Fruit fly (Drosophila melanogaster) whole organism, embryonic: ENCODE data around the gene Lcp65Ab1.

Experiments
- Ada2b ChIP-seq: fragments of 200-800 bp; sonication (Bioruptor generic); IDR thresholded peaks from 2 replicates; pipeline ENCODE4 v1.3.6; 2022; ENCODE audit warnings: missing biosample characterization, missing genetic modification characterization
- Adf1 ChIP-seq: fragments of 200-800 bp; sonication (Bioruptor generic); IDR thresholded peaks from 2 replicates; pipeline ENCODE4 v1.3.6; 2022; ENCODE audit warnings: missing biosample characterization, missing genetic modification characterization
- CG10209 ChIP-seq: fragments of 200-800 bp; sonication (Bioruptor generic); optimal IDR thresholded peaks from 3 replicates; lab custom pipeline; 2017; ENCODE audit warnings: missing biosample characterization, mild to moderate bottlenecking, missing genetic modification characterization, missing genetic modification reagents
- CG10543 ChIP-seq: fragments of 200-800 bp; sonication (Bioruptor generic); optimal IDR thresholded peaks from 3 replicates; lab custom pipeline; 2017; ENCODE audit warnings: missing biosample characterization, mild to moderate bottlenecking, missing genetic modification characterization, moderate library complexity
- CG13424 ChIP-seq: fragments of 200-800 bp; sonication (Bioruptor generic); optimal IDR thresholded peaks from 2 replicates; lab custom pipeline; 2019; ENCODE audit warnings: missing biosample characterization, mild to moderate bottlenecking, missing genetic modification characterization, moderate library complexity
- CG13775 ChIP-seq: fragments of 200-800 bp; sonication (Bioruptor generic); optimal IDR thresholded peaks from 3 replicates; lab custom pipeline; 2017; ENCODE audit warnings: missing biosample characterization, mild to moderate bottlenecking, missing genetic modification characterization
- CG14014 ChIP-seq: fragments of 200-800 bp; sonication (Bioruptor generic); IDR thresholded peaks from 2 replicates; pipeline ENCODE4 v1.3.6; 2022; ENCODE audit warnings: missing biosample characterization, missing genetic modification characterization
- CG14667 ChIP-seq: fragments of 200-800 bp; sonication (Bioruptor generic); IDR thresholded peaks from 2 replicates; pipeline ENCODE4 v1.3.6; 2022; ENCODE audit warnings: missing biosample characterization, missing genetic modification characterization
- CG15514 ChIP-seq: fragments of 200-800 bp; sonication (Bioruptor generic); optimal IDR thresholded peaks from 3 replicates; lab custom pipeline; 2017; ENCODE audit warnings: missing biosample characterization, missing genetic modification characterization, mild to moderate bottlenecking, moderate library complexity, missing genetic modification reagents
- CG17568 ChIP-seq: fragments of 200-800 bp; sonication (Bioruptor generic); optimal IDR thresholded peaks from 2 replicates; lab custom pipeline; 2018; ENCODE audit warnings: missing biosample characterization, mild to moderate bottlenecking, missing genetic modification characterization, moderate library complexity
- CG1832 ChIP-seq: fragments of 200-800 bp; sonication (Bioruptor generic); optimal IDR thresholded peaks from 2 replicates; lab custom pipeline; 2017; ENCODE audit warnings: missing biosample characterization, mild to moderate bottlenecking, missing genetic modification characterization, inconsistent platforms
- CG2199 ChIP-seq: fragments of 200-800 bp; sonication (Bioruptor generic); IDR thresholded peaks from 3 replicates; pipeline ENCODE4 v1.3.6; 2022; ENCODE audit warnings: missing biosample characterization, missing genetic modification characterization
- CG2889 ChIP-seq: fragments of 200-800 bp; sonication (Bioruptor generic); IDR thresholded peaks from 3 replicates; pipeline ENCODE4 v1.3.6; 2022; ENCODE audit warnings: missing biosample characterization, missing genetic modification characterization
- CG3065 ChIP-seq: fragments of 200-800 bp; sonication (Bioruptor generic); optimal IDR thresholded peaks from 2 replicates; lab custom pipeline; 2016; ENCODE audit warnings: missing biosample characterization, missing genetic modification characterization
- CG3163 ChIP-seq: fragments of 200-800 bp; sonication (Bioruptor generic); optimal IDR thresholded peaks from 3 replicates; lab custom pipeline; 2016; ENCODE audit warnings: missing biosample characterization, missing genetic modification characterization
- CG32767 ChIP-seq: fragments of 200-800 bp; sonication (Bioruptor generic); IDR thresholded peaks from 2 replicates; pipeline ENCODE4 v1.3.6; 2022; ENCODE audit warnings: missing biosample characterization, missing genetic modification characterization
- CG6813 ChIP-seq: fragments of 200-800 bp; sonication (Bioruptor generic); optimal IDR thresholded peaks from 2 replicates; lab custom pipeline; 2017; ENCODE audit warnings: missing biosample characterization, missing genetic modification characterization, mild to moderate bottlenecking, moderate library complexity, missing genetic modification reagents
- CG7372 ChIP-seq: fragments of 200-800 bp; sonication (Bioruptor generic); IDR thresholded peaks from 2 replicates; pipeline ENCODE4 v1.3.6; 2022; ENCODE audit warnings: missing biosample characterization, missing genetic modification characterization
- CG9876 ChIP-seq: fragments of 200-800 bp; sonication (Bioruptor generic); optimal IDR thresholded peaks from 2 replicates; lab custom pipeline; 2016; ENCODE audit warnings: missing biosample characterization, missing genetic modification characterization
- Dek ChIP-seq: fragments of 200-800 bp; sonication (Bioruptor generic); optimal IDR thresholded peaks from 3 replicates; lab custom pipeline; 2019; ENCODE audit warnings: missing biosample characterization, mild to moderate bottlenecking, missing genetic modification characterization, moderate library complexity
- Ets65A ChIP-seq: fragments of 200-800 bp; sonication (Bioruptor generic); peaks from one replicate; lab custom pipeline; 2016; ENCODE audit warnings: missing biosample characterization, missing genetic modification characterization
- HHEX ChIP-seq: fragments of 200-800 bp; sonication (Bioruptor generic); optimal IDR thresholded peaks from 3 replicates; lab custom pipeline; 2017; ENCODE audit warnings: missing biosample characterization, mild to moderate bottlenecking, missing genetic modification characterization, missing genetic modification reagents
- Jarid2 ChIP-seq: fragments of 200-800 bp; sonication (Bioruptor generic); optimal IDR thresholded peaks from 3 replicates; lab custom pipeline; 2017; ENCODE audit warnings: mild to moderate bottlenecking, missing biosample characterization, missing genetic modification reagents, missing genetic modification characterization
- NC2α ChIP-seq: fragments of 200-800 bp; sonication (Bioruptor generic); optimal IDR thresholded peaks from 2 replicates; lab custom pipeline; 2016; ENCODE audit warnings: missing biosample characterization, missing genetic modification characterization
- Side ChIP-seq: fragments of 200-800 bp; sonication (Bioruptor generic); optimal IDR thresholded peaks from 2 replicates; lab custom pipeline; 2016; ENCODE audit warnings: missing biosample characterization, missing genetic modification characterization
- Xbp1 ChIP-seq: fragments of 200-800 bp; sonication (Bioruptor generic); optimal IDR thresholded peaks from 3 replicates; lab custom pipeline; 2016; ENCODE audit warnings: missing biosample characterization, mild to moderate bottlenecking, missing genetic modification characterization
- YL-1 ChIP-seq: fragments of 200-800 bp; sonication (Bioruptor generic); optimal IDR thresholded peaks from 3 replicates; lab custom pipeline; 2017; ENCODE audit warnings: missing biosample characterization, mild to moderate bottlenecking, missing genetic modification characterization
- bsh ChIP-seq, 2 experiments: fragments of 200-800 bp; sonication (Bioruptor generic); optimal IDR thresholded peaks; 2 replicates each; lab custom pipeline; 2017 to 2018; ENCODE audit warnings: mild to moderate bottlenecking in 2 of 2, missing biosample characterization in 2 of 2, missing genetic modification characterization in 2 of 2, moderate library complexity in 1 of 2
- cg ChIP-seq: fragments of 200-800 bp; sonication (Bioruptor generic); optimal IDR thresholded peaks from 3 replicates; lab custom pipeline; 2019; ENCODE audit warnings: missing biosample characterization, mild to moderate bottlenecking, missing genetic modification characterization, moderate library complexity
- ci ChIP-seq: fragments of 200-800 bp; sonication (Bioruptor generic); IDR thresholded peaks from 3 replicates; pipeline ENCODE4 v1.3.6; 2022; ENCODE audit warnings: missing biosample characterization, missing genetic modification characterization
- disco-r ChIP-seq: fragments of 200-800 bp; sonication (Bioruptor generic); optimal IDR thresholded peaks from 2 replicates; lab custom pipeline; 2016; ENCODE audit warnings: missing biosample characterization, missing genetic modification characterization
- ems ChIP-seq: fragments of 200-800 bp; sonication (Bioruptor generic); optimal IDR thresholded peaks from 3 replicates; lab custom pipeline; 2016; ENCODE audit warnings: missing biosample characterization, missing genetic modification characterization
- gfzf ChIP-seq: fragments of 200-800 bp; sonication (Bioruptor generic); optimal IDR thresholded peaks from 2 replicates; lab custom pipeline; 2016; ENCODE audit warnings: missing biosample characterization, mild to moderate bottlenecking, missing genetic modification characterization, moderate library complexity
- kah ChIP-seq: fragments of 200-800 bp; sonication (Bioruptor generic); optimal IDR thresholded peaks from 2 replicates; lab custom pipeline; 2018; ENCODE audit warnings: missing biosample characterization, mild to moderate bottlenecking, missing genetic modification characterization
- mam ChIP-seq: fragments of 200-800 bp; sonication (Bioruptor generic); optimal IDR thresholded peaks from 3 replicates; lab custom pipeline; 2016; ENCODE audit warnings: missing biosample characterization, missing genetic modification characterization
- nerfin-2 ChIP-seq: fragments of 200-800 bp; sonication (Bioruptor generic); IDR thresholded peaks from 2 replicates; pipeline ENCODE4 v1.3.6; 2022; ENCODE audit warnings: missing biosample characterization, missing genetic modification characterization; ENCODE audit not compliant: partially characterized antibody
- nom ChIP-seq: fragments of 200-800 bp; sonication (Bioruptor generic); optimal IDR thresholded peaks from 2 replicates; lab custom pipeline; 2017; ENCODE audit warnings: missing biosample characterization, missing genetic modification characterization, mild to moderate bottlenecking, moderate library complexity, missing genetic modification reagents
- pros ChIP-seq: fragments of 200-800 bp; sonication (Bioruptor generic); optimal IDR thresholded peaks from 3 replicates; lab custom pipeline; 2019; ENCODE audit warnings: missing biosample characterization, mild to moderate bottlenecking, missing genetic modification characterization, moderate library complexity
- pzg ChIP-seq: fragments of 200-800 bp; sonication (Bioruptor generic); optimal IDR thresholded peaks from 3 replicates; lab custom pipeline; 2018; ENCODE audit warnings: missing biosample characterization, mild to moderate bottlenecking, missing genetic modification characterization, moderate library complexity
- sens ChIP-seq: fragments of 200-800 bp; sonication (Bioruptor generic); peaks from one replicate; lab custom pipeline; 2016; ENCODE audit warnings: missing biosample characterization, missing genetic modification characterization
- seq ChIP-seq: fragments of 200-800 bp; sonication (Bioruptor generic); IDR thresholded peaks from 2 replicates; pipeline ENCODE4 v1.3.6; 2022; ENCODE audit warnings: missing biosample characterization, missing genetic modification characterization
- sisA ChIP-seq: fragments of 200-800 bp; sonication (Bioruptor generic); IDR thresholded peaks from 2 replicates; pipeline ENCODE4 v1.3.6; 2022; ENCODE audit warnings: missing biosample characterization, missing genetic modification characterization
- slp2 ChIP-seq: fragments of 200-800 bp; sonication (Bioruptor generic); optimal IDR thresholded peaks from 2 replicates; lab custom pipeline; 2016; ENCODE audit warnings: missing biosample characterization, missing genetic modification characterization
- tio ChIP-seq: fragments of 200-800 bp; sonication (Bioruptor generic); optimal IDR thresholded peaks from 2 replicates; lab custom pipeline; 2017; ENCODE audit warnings: missing biosample characterization, missing genetic modification characterization, inconsistent platforms
- trem ChIP-seq: fragments of 200-800 bp; optimal IDR thresholded peaks from 3 replicates; lab custom pipeline; 2019; ENCODE audit warnings: missing biosample characterization, mild to moderate bottlenecking, missing genetic modification characterization, moderate library complexity
- zen2 ChIP-seq: fragments of 200-800 bp; sonication (Bioruptor generic); IDR thresholded peaks from 3 replicates; pipeline ENCODE4 v1.3.6; 2022; ENCODE audit warnings: missing biosample characterization, missing genetic modification characterization; ENCODE audit not compliant: partially characterized antibody
- zfh2 ChIP-seq: fragments of 200-800 bp; sonication (Bioruptor generic); optimal IDR thresholded peaks from 2 replicates; lab custom pipeline; 2016; ENCODE audit warnings: missing biosample characterization, missing genetic modification characterization

Lcp65Ab1 gene

dm6 chr3L:6110673-6111449, 38.5 kb upstream of the Lcp65Ab1 start (continued):
- TF ChIP-seq nerfin-2, result no peak
- no peak for TF ChIP-seq gfzf (GFP tag; lab: Kevin White, UChicago)
- TF ChIP-seq bsh (GFP tag; optimal IDR thresholded peaks at IDR 0.05; lab: Kevin White, UChicago), result no peak
- TF ChIP-seq Jarid2 (GFP tag; lab: Kevin White, UChicago), result no peak
- TF ChIP-seq trem (tag; lab: Kevin White, UChicago), result no peak
- TF ChIP-seq seq (GFP tag; lab: Robert Waterston, UW), result peak; percentile 65; the same call in 1 of the 2 replicates
- TF ChIP-seq nom, result no peak
- TF ChIP-seq Xbp1 (GFP tag; lab: Kevin White, UChicago), result no peak
- TF ChIP-seq cg (GFP tag; lab: Kevin White, UChicago), result no peak
- no peak for TF ChIP-seq Ada2b (GFP tag; lab: Robert Waterston, UW)
- no peak for TF ChIP-seq CG3065 (GFP tag; lab: Kevin White, UChicago)
- no peak for TF ChIP-seq Dek (tag; lab: Kevin White, UChicago)
- TF ChIP-seq zen2, result no peak
- TF ChIP-seq YL-1 (GFP tag; lab: Kevin White, UChicago), result no peak
- no peak for TF ChIP-seq pzg (GFP tag; lab: Kevin White, UChicago)
- no peak for TF ChIP-seq CG6813 (GFP tag; lab: Kevin White, UChicago)
- TF ChIP-seq Adf1 (GFP tag; lab: Robert Waterston, UW), result peak; percentile 64
- peak; percentile 40; the same call in 1 of the 2 replicates for TF ChIP-seq CG32767 (GFP tag; lab: Robert Waterston, UW)
- TF ChIP-seq ci, result no peak
- no peak for TF ChIP-seq CG10543 (GFP tag; lab: Kevin White, UChicago)
- TF ChIP-seq HHEX (GFP tag; lab: Kevin White, UChicago), result no peak
- no peak for TF ChIP-seq ems
- no peak for TF ChIP-seq CG3163 (GFP tag; lab: Kevin White, UChicago)
- no peak for TF ChIP-seq sisA
- TF ChIP-seq kah, result no peak
- no peak for TF ChIP-seq CG15514
- no peak for TF ChIP-seq CG13775
- no peak for TF ChIP-seq CG14667 (GFP tag; lab: Robert Waterston, UW)
- no peak for TF ChIP-seq CG9876 (GFP tag; lab: Kevin White, UChicago)
- no peak for TF ChIP-seq CG10209
- TF ChIP-seq CG13424 (tag; lab: Kevin White, UChicago), result no peak

dm6 chr3L:6111458-6111857, 37.9 kb upstream of the Lcp65Ab1 start:
- peak; percentile 92 for TF ChIP-seq Ets65A (GFP tag; lab: Kevin White, UChicago)
- TF ChIP-seq Side (GFP tag; lab: Kevin White, UChicago), result no peak
- 0 out of 2 replicates have a peak, but pooled peaks have one; percentile 30 for TF ChIP-seq CG7372

DNA sequence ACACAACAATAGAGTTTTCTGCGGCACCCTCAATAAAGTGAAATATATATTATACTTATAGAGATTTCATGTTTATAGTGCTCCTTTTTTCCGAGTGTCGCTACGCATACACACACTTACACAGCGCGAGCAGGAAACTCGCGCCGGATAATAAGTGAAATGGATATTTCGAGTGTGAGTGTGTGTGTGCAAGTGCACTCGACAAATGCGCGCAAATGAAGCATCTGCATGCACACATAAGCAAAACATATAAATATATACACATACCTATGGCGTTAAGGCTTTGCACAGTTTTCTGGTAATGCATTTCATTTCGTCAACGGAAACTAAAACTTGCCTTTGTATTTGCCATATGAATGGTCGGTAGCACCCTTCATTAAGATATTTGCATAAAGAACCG, 33.8 kb upstream of the Lcp65Ab1 start:
- TF ChIP-seq Ets65A (GFP tag; lab: Kevin White, UChicago), result peak; percentile 91
- peak; percentile 24 for TF ChIP-seq sens (GFP tag; lab: Kevin White, UChicago)
- TF ChIP-seq CG17568 (GFP tag; lab: Kevin White, UChicago), result no peak
- TF ChIP-seq pros, result no peak
- TF ChIP-seq cg (GFP tag; lab: Kevin White, UChicago), result peak; percentile 5
- TF ChIP-seq CG2889 (GFP tag; lab: Robert Waterston, UW), result no peak
- no peak for TF ChIP-seq CG2199 (GFP tag; lab: Robert Waterston, UW)
- no peak for TF ChIP-seq CG1832 (GFP tag; lab: Kevin White, UChicago)
- no peak for TF ChIP-seq zfh2 (GFP tag; lab: Kevin White, UChicago)
- no peak for TF ChIP-seq disco-r (GFP tag; lab: Kevin White, UChicago)
- TF ChIP-seq slp2 (GFP tag; lab: Kevin White, UChicago), result no peak
- TF ChIP-seq mam (GFP tag; lab: Kevin White, UChicago), result no peak
- no peak for TF ChIP-seq CG14014 (GFP tag; lab: Robert Waterston, UW)
- TF ChIP-seq NC2α (GFP tag; lab: Kevin White, UChicago), result no peak
- no peak for TF ChIP-seq tio
